Fruit fly (Drosophila melanogaster) ovary, adult (tissue): ENCODE results near the gene Ptp4E.

Experiments
- CG17801 ChIP-seq: fragments of 200-800 bp; optimal IDR thresholded peaks from 2 replicates; lab custom pipeline; 2019; ENCODE audit warnings: missing biosample characterization, mild to moderate bottlenecking, missing genetic modification characterization, moderate library complexity; ENCODE audit not compliant: partially characterized antibody

Ptp4E gene

dm6 chrX:4985371-4985770 lies 46.4 kb downstream of the Ptp4E start:
- TF ChIP-seq CG17801 (GFP tag; lab: Kevin White, UChicago): no peak

dm6 chrX:4997141-4997540 lies 58.2 kb downstream of the Ptp4E start, which contains the start of gene CG12680:
CG12680 (plus strand) TSS chrX:4997441.
- no peak for TF ChIP-seq CG17801 (GFP tag; lab: Kevin White, UChicago)

- TF ChIP-seq CG17801 (GFP tag; lab: Kevin White, UChicago): no peak
Observed at dm6 chrX:4999024-4999423, 60.1 kb downstream of the Ptp4E start.

- TF ChIP-seq CG17801 (GFP tag; lab: Kevin White, UChicago): no peak
Observed at dm6 chrX:5002748-5003147, 63.8 kb downstream of the Ptp4E start.
